Worm (Caenorhabditis elegans): ENCODE results near the gene F58G6.7.

The F58G6.7 gene

DNA sequence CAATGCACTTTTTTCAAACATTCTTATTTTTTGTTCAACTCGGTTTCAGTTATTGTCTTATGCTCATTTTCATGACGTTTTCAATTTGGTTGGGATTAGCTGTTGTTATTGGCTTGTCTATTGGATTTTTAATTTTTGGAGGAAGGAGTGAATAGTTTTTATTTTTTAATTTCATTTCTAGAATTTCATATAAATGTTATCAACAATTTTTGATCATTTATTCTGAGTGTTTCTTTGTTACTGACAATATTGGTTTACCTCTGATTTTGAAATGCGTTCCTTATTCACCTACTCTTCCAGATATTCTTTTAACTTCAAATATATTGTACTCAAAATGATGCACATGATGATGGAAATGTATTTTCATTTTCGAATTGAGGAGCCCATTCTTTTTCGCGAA, at the start of gene F58G6.7:
Gene F58G6.7, plus strand, starts transcription at position 301 of the 400 bp plus-strand sequence.
- TF ChIP-seq unc-62 (GFP tag; optimal IDR thresholded peaks at IDR 0.05): no peak

DNA sequence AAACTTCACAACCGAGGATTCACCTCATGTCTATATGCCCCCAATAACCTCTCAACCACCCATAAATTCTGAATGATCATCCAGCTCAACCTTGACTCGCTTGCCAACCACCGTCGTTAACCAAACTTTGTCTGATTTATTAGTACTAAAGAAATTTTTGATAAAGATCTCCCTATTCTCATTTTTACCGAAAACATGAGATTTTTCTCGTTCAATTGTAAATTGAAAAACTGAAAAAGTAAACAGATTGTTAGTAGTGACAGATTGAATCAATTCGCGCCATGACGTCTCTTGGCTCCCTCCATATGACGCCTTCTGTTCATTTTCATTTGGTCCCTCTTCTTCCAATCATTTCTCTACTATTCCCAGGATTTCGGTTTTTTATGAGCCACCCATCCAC, 46.2 kb upstream of the F58G6.7 start:
- no peak for TF ChIP-seq unc-62 (GFP tag; optimal IDR thresholded peaks at IDR 0.05)

DNA sequence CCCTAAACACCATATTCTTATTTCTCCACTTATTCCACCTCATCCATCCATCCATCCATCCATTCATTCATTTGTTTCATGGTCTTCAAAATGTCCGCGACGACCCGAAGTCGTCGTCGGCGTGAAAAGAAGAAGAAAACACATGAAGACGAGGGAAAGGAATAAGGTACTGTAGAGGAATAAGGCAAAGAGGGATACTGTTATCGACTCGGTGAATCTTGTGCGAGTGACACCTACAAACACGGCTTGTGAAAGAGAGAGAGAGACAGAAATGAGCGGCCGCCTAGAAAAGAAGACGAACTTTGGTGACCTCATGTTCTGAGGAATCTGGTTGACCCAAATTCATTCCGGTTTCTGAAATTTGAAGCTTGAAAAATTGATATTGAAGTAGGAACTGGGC, 45.0 kb upstream of the F58G6.7 start:
- no peak for TF ChIP-seq unc-62 (GFP tag; optimal IDR thresholded peaks at IDR 0.05)

DNA sequence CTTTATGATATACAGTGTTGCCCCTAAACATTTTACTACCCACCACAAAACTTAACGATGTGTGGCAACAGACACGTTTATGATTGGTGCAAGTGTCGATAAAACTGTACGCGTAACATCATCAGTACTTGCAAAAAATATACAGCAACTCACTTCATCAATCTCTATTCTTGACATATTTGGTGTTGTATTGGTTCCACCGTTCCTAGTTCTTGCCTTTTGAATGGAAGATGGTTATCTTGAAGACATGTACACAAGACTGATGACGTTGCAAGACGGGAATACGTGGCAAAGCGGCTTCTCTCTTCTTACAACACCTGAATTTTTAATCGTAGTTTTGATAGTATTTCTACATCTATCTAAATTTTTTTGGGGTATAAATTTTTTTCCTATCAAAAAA, 43.2 kb upstream of the F58G6.7 start:
- no peak for TF ChIP-seq unc-62 (GFP tag; optimal IDR thresholded peaks at IDR 0.05)

DNA sequence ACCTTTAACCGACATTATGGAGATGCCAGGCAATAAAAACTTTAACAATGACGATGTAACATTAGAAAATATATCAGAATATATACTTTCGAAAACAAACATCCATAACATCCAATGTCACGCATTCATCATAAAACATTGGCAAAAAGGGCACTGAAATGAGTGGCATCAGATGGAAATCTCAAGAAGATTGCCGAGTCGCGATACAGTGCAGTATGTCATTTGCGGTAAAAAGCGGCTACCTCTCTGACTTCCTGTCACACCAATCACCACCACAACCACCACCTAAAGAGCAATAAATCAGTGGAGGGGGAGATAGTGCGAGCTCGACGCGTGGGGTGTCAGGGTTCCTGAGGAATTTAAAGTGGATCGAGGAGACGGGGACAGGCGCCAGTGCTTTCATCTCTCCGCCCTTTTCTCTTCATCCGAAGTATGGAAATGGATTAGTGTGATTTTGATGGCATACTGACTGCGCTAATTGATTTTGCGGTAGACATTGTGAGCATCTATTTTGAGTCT, 41.0 kb upstream of the F58G6.7 start:
- no peak for TF ChIP-seq unc-62 (GFP tag; optimal IDR thresholded peaks at IDR 0.05)

DNA sequence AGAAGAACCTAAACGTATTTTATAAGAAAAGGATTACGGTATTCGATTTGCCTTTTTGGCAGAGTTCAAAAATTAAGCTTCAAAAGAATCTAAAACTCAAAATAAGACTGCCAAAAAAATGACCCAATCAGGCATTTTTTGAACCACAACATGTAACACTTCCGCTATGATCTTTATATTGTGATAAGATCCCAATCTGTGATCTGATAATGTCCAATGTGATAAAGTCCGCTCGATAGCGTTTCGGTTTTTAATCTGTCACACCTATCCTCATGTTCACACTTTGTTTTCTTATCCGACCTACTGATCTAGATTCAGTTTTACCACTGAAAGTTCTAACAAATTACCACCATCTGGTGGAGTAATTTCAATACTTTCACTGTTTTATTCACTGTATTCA, 40.1 kb upstream of the F58G6.7 start:
- no peak for TF ChIP-seq unc-62 (GFP tag; optimal IDR thresholded peaks at IDR 0.05)

DNA sequence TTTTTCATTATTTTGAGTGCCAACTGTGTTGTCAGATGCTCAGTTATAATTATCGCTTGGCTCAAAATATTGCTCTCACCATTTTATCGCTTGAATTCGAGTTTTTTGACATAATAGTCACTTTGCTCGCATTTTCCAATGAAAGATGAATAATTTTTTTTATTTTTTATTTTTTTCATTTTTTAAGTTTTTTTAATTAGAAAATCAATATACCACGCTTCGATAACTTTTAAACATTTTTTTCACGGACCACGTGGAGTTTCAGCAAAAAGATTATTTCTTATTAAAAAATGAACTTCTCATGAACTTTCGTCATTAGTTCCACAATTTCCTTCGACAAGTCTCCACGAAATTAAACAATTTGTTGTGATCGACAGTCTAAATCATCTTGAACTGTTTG, 39.4 kb upstream of the F58G6.7 start, which contains the start of gene elt-1:
Gene elt-1, plus strand, starts transcription at position 301 of the 400 bp plus-strand sequence.
- TF ChIP-seq unc-62 (GFP tag; optimal IDR thresholded peaks at IDR 0.05): no peak

DNA sequence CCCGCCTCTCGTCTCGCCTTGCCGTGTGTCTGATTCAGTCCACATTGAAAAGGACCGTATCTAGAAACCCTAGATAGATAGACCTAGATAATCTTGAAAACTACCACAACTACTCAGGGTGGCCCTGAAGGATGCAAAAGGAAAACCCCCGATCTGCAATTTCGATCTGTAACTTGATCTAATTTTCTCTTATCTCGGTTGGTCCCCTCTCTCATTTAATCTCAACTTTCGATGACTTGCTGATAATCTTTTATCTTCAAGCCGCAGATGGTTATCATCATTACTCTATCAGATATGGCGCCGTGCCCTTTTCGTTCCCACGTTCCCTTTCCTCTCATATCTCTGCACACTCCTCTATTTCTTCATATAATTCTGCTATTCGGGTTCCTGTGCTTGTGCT, 38.6 kb upstream of the F58G6.7 start:
- no peak for TF ChIP-seq unc-62 (GFP tag; optimal IDR thresholded peaks at IDR 0.05)

DNA sequence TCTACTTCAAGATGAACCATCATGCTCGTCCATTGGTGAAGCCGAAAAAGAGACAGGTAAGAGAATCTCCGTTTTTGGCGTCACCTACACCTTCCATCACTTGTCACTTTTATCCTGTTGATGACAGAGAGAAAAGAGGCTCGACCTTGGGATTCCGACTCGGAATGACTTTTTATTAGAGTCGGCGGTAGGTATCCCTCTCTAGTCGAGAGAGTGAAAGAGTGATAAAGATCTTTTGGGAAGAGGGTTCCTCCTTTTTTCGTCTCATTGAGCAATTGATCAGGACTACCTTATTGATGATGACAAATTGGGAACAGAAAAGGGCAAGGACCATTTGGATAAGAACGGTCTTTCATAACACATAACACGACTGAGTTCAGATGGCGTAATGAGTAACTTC, 36.8 kb upstream of the F58G6.7 start:
- TF ChIP-seq unc-62 (GFP tag; optimal IDR thresholded peaks at IDR 0.05): no peak

DNA sequence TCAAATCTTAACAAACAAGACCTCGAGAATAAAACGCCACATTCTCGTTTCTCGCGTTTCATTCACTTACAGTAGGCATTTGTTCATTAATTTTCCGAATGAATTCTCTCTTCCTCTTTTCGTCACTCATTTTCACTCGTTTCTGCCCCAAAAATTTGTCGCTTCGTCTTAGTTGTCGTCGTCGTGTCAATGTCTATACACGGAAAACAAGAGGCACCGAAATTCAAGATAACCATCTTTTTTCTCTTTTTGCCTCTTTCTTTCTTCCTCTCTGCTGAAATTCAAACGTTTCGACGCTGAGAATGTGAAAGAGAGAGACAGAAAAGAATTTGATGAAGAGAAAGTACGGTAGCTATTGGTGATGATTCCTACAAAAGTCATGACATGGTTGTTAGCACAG, 36.1 kb upstream of the F58G6.7 start:
- no peak for TF ChIP-seq unc-62 (GFP tag; optimal IDR thresholded peaks at IDR 0.05)

DNA sequence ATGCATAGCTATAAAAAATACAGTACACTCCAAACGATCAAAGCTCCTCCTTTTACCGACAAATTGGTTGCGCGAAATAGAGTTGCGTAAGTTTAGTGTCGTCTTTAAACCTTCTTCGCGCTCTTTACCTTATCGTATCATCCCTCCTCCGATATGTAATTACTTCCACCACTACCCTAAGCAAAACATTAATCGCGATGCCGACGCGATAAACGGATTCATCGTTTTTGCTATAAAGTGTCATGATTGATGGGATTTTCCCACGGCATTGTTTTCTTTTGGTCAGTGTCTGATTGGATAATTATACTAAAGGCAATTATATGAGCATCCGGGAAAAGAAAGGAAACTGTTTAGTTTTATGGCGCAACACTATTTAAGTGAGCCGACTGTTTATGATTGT, 35.3 kb upstream of the F58G6.7 start:
- no peak for TF ChIP-seq unc-62 (GFP tag; optimal IDR thresholded peaks at IDR 0.05)

DNA sequence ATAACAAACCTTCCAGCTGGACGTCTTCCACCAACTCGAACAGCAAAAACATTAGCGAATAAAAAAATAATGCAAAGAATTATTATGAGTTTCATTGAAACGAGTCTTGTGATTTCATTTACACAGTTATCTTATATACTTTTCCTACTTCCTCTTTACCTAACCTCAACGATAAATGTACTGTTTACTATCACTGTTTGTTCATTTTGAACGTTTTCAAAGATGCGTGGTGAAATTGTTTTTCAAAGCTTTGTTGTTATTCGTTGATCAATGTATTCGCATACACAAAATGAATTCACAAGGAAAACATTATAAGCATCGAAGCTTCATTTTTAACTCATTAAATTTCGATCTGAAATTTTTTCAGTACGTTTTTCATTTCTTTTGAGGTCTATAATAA, 31.8 kb upstream of the F58G6.7 start, which contains the start of gene W09C2.7:
Gene W09C2.7, minus strand, starts transcription at position 101 of the 400 bp plus-strand sequence.
- no peak for TF ChIP-seq unc-62 (GFP tag; optimal IDR thresholded peaks at IDR 0.05)

DNA sequence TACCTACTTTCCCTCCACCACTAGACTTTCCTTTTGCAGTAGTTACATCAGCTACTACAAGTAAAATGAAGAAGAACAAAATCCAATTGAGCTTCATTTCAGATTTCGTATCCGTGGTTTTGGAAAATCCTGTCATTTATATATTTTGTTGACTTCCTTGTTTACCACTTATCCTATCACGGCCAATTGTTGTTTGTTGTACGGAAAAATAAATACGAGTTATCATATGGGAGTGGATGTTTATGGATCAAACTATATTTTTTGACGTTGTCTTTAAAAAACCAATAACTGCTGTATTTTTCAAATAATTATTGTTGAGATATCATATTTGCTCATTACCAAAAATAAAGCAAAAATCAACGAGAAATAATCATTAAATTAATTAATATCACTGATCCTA, 30.8 kb upstream of the F58G6.7 start, which contains the start of gene W09C2.9:
Gene W09C2.9, minus strand, starts transcription at position 101 of the 400 bp plus-strand sequence.
- no peak for TF ChIP-seq unc-62 (GFP tag; optimal IDR thresholded peaks at IDR 0.05)

DNA sequence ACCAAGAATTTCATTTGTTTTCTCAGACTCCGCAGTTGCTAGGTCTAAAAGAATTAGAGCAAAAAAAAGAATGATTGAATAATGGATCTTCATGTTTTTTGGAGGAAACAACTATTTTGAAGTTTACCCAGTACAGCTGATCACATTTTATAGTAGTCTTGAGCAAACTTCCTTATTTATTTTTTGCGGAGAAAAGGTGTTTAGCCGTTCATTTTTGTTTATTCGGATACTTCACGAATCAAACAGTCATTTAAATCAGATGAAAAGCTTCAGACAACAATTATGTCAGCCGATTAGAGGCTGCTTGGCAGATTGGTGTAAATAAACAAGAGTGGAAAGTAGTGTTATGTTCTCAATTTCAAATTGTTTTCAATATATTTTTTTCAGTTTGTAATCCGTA, 29.8 kb upstream of the F58G6.7 start, which contains the start of gene W09C2.8:
Gene W09C2.8, minus strand, starts transcription at position 101 of the 400 bp plus-strand sequence.
- TF ChIP-seq unc-62 (GFP tag; optimal IDR thresholded peaks at IDR 0.05): no peak

DNA sequence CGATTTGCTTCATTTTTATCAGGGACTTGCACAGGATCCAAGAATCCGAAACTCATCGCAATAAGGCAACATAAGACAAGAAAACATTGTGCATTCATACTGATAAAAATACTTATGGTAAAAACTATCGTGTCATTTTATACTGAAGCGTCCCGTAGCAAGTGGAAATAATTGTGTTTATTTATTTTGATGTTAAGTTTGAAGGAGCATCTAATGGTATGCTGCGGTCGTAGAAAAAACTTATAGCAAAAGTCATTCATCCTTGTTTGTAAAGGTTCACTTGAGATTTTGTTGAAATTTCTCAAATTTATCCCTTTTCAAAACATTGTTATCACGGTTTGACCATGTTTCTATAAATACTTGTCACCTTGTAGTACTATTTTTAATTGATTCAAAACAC, 29.1 kb upstream of the F58G6.7 start, which contains the start of gene W09C2.10:
Gene W09C2.10, minus strand, starts transcription at position 101 of the 400 bp plus-strand sequence.
- no peak for TF ChIP-seq unc-62 (GFP tag; optimal IDR thresholded peaks at IDR 0.05)

DNA sequence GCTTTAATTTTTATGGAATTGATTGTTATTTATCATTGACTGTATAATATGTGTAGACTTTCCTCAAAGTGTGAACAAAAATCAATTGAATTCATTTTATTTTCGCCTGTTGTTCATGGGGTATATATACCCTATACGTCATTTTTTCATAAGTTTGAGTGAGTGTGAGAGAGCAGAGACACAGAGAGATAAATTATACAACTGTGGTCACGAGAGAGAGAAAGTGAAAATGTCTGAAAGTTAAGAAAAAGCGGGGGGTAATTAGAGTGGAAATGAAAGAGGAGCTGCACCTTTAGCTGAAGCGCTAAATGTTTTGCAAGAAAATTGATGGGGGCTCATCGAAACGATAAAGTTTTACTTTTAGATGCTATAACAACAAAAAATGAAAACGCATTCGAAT, 28.3 kb upstream of the F58G6.7 start:
- TF ChIP-seq unc-62 (GFP tag; optimal IDR thresholded peaks at IDR 0.05): no peak

DNA sequence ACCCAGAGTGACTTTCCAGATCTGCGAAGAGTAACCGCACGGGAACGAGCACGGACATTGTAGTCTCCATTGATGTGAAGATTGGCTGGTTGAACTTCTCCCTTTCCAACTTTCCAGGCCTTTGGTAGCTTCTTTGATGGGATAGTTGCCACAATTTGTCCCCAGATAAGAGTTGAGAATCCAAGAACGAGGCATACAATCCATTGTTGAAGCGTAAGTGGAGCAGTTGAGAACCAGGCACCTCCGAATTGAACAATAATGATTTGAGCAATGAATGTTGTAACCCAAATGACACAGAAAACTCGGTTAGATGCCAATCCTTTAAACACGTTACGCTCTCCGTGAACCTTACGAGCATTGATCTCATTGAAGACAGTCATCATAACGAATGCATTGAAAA, 27.1 kb upstream of the F58G6.7 start:
- no peak for TF ChIP-seq unc-62 (GFP tag; optimal IDR thresholded peaks at IDR 0.05)

DNA sequence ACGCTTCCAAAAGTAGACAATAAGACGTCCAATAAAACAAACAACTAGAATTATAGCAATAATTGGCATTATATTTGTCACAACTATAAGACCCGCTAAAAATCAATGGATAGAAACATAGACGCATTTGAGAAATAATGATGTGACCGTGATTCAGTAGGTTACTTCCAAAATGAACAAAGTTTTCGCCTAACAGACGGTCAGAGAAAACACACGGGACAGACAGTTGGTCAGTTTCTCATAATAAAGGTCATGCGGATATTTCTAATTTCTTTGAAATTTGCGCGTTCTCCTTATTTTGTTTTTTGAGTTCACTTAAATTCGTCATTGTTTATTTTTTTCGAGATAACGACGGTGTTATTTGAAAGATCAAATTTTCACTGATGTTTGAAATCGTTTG, 22.5 kb upstream of the F58G6.7 start:
- no peak for TF ChIP-seq unc-62 (GFP tag; optimal IDR thresholded peaks at IDR 0.05)

Measured in whole organism, dauer.